Worm (Caenorhabditis elegans) whole organism, L4 larva: ENCODE measurements around the gene clpf-1.

Experiments used
- Y5F2A.4 ChIP-seq: fragments of 200-800 bp; sonication (Bioruptor generic); optimal IDR thresholded peaks from 2 replicates; lab custom pipeline; 2018; ENCODE audit warnings: mild to moderate bottlenecking, missing genetic modification characterization, missing compliant biosample characterization
- dve-1 ChIP-seq: sonication (generic microtip); optimal IDR thresholded peaks from 2 replicates; lab custom pipeline; 2017; ENCODE audit warnings: antibody characterized with exemption, mild to moderate bottlenecking, missing genetic modification characterization, missing compliant biosample characterization; ENCODE audit not compliant: insufficient read depth
- fkh-10 ChIP-seq: fragments of 150-350 bp; optimal IDR thresholded peaks from 2 replicates; lab custom pipeline; 2014; ENCODE audit warnings: missing biosample characterization, missing genetic modification reagents, missing genetic modification characterization
- madf-5 ChIP-seq, 2 experiments: fragments of 200-800 bp; sonication (Bioruptor generic); IDR thresholded peaks; 2 replicates each; pipeline ENCODE4 v1.3.6; 2022; ENCODE audit warnings: missing compliant biosample characterization in 2 of 2, missing genetic modification characterization in 2 of 2
- nhr-11 ChIP-seq: fragments of 150-350 bp; optimal IDR thresholded peaks from 2 replicates; lab custom pipeline; 2014; ENCODE audit warnings: missing biosample characterization, missing genetic modification characterization
- pha-4 ChIP-seq, 2 experiments: fragments of 150-350 bp in 1 of 2; fragments of 200-800 bp in 1 of 2; sonication (Bioruptor generic) in 1 of 2; IDR thresholded peaks in 1 of 2; optimal IDR thresholded peaks in 1 of 2; 2 replicates each; pipeline versions ENCODE4 v1.3.6 to Lab custom; 2014 to 2022; ENCODE audit warnings: missing genetic modification characterization in 2 of 2, missing genetic modification reagents in 2 of 2, missing biosample characterization in 1 of 2, missing compliant biosample characterization in 1 of 2
- pqm-1 ChIP-seq: sonication (generic microtip); optimal IDR thresholded peaks from 2 replicates; lab custom pipeline; 2017; ENCODE audit warnings: missing biosample characterization, missing genetic modification characterization
- snpc-4 ChIP-seq: fragments of 150-350 bp; optimal IDR thresholded peaks from 2 replicates; lab custom pipeline; 2014; ENCODE audit warnings: missing biosample characterization, missing genetic modification characterization
- spr-3 ChIP-seq: fragments of 200-800 bp; sonication (Bioruptor generic); optimal IDR thresholded peaks from 2 replicates; lab custom pipeline; 2018; ENCODE audit warnings: mild to moderate bottlenecking, missing genetic modification characterization, missing compliant biosample characterization
- zip-11 ChIP-seq: fragments of 200-800 bp; sonication (Bioruptor generic); IDR thresholded peaks from 2 replicates; pipeline ENCODE4 v1.3.6; 2022; ENCODE audit warnings: missing genetic modification characterization, missing compliant biosample characterization

ce11 chrIII:3400444-3400843 is 2.9 kb downstream of the clpf-1 start:
- no peak for TF ChIP-seq spr-3 (GFP tag; lab: Kevin White, UChicago)
- no peak for TF ChIP-seq pqm-1 (tag; lab: Kevin White, UChicago)
- TF ChIP-seq madf-5 (GFP tag; IDR thresholded peaks at IDR 0.05; lab: Robert Waterston, UW): no peak
- no peak for TF ChIP-seq snpc-4
- no peak for TF ChIP-seq Y5F2A.4 (GFP tag; lab: Kevin White, UChicago)
- no peak for TF ChIP-seq pha-4 (GFP tag; IDR thresholded peaks at IDR 0.05; lab: Robert Waterston, UW)
- TF ChIP-seq pha-4 (tag; optimal IDR thresholded peaks at IDR 0.05; lab: Kevin White, UChicago): no peak
- no peak for TF ChIP-seq zip-11 (GFP tag; lab: Robert Waterston, UW)
- no peak for TF ChIP-seq fkh-10 (GFP tag; lab: Kevin White, UChicago)
- no peak for TF ChIP-seq dve-1
- TF ChIP-seq nhr-11 (tag; lab: Kevin White, UChicago): no peak
